Worm (Caenorhabditis elegans) whole organism, midembryonic: ENCODE measurements around the gene Y38H6A.1.
"Not testable (repeated sequence)": the region's sequence is repeated elsewhere in the genome, so short reads cannot be mapped to it uniquely, and the experiment has no call there.

ENCODE experiments used
- T22C8.4 ChIP-seq: fragments of 200-800 bp; sonication (Bioruptor generic); IDR thresholded peaks from 2 replicates; pipeline ENCODE4 v1.3.6; 2022; ENCODE audit warnings: missing genetic modification characterization, missing compliant biosample characterization
- cog-1 ChIP-seq: sonication (generic microtip); optimal IDR thresholded peaks from 2 replicates; lab custom pipeline; 2016; ENCODE audit warnings: missing genetic modification characterization, missing compliant biosample characterization
- flt-1 ChIP-seq: fragments of 200-800 bp; sonication (Bioruptor generic); IDR thresholded peaks from 2 replicates; pipeline ENCODE4 v1.3.6; 2022; ENCODE audit warnings: missing genetic modification characterization, missing compliant biosample characterization
- klf-2 ChIP-seq: fragments of 200-800 bp; sonication (Bioruptor generic); conservative IDR thresholded peaks from 2 replicates; pipeline ENCODE4 v1.3.6; 2022; ENCODE audit warnings: missing genetic modification reagents, missing genetic modification characterization, missing compliant biosample characterization
- med-1 ChIP-seq: sonication (generic microtip); optimal IDR thresholded peaks from 2 replicates; lab custom pipeline; 2017; ENCODE audit warnings: missing genetic modification characterization, mild to moderate bottlenecking, missing compliant biosample characterization, antibody characterized with exemption, missing genetic modification reagents; ENCODE audit not compliant: insufficient read depth
- ref-1 ChIP-seq: fragments of 200-800 bp; sonication (Bioruptor generic); conservative IDR thresholded peaks from 2 replicates; pipeline ENCODE4 v1.3.6; 2022; ENCODE audit warnings: missing genetic modification reagents, missing genetic modification characterization, missing compliant biosample characterization
- tab-1 ChIP-seq: fragments of 200-800 bp; sonication (Bioruptor generic); IDR thresholded peaks from 2 replicates; pipeline ENCODE4 v1.3.6; 2022; ENCODE audit warnings: missing genetic modification characterization, missing compliant biosample characterization
- ztf-23 ChIP-seq: fragments of 200-800 bp; sonication (Bioruptor generic); IDR thresholded peaks from 2 replicates; pipeline ENCODE4 v1.3.6; 2022; ENCODE audit warnings: missing genetic modification reagents, missing genetic modification characterization, missing compliant biosample characterization
- ztf-29 ChIP-seq: fragments of 200-800 bp; sonication (Bioruptor generic); IDR thresholded peaks from 2 replicates; pipeline ENCODE4 v1.3.6; 2022; ENCODE audit warnings: missing genetic modification reagents, missing genetic modification characterization, missing compliant biosample characterization

Gene Y38H6A.1

ce11 chrV:20325417-20325816 is at the start of gene Y38H6A.1:
Y38H6A.1 (plus strand) TSS chrV:20325717.
- TF ChIP-seq tab-1 (GFP tag; lab: Robert Waterston, UW), result no peak
- TF ChIP-seq ztf-29 (GFP tag; lab: Robert Waterston, UW), result no peak
- TF ChIP-seq cog-1 (tag; lab: Kevin White, UChicago), result no peak
- no peak for TF ChIP-seq med-1 (GFP tag; lab: Kevin White, UChicago)
- no peak for TF ChIP-seq ztf-23 (GFP tag; lab: Robert Waterston, UW)
- no peak for TF ChIP-seq flt-1 (GFP tag; lab: Robert Waterston, UW)
- TF ChIP-seq T22C8.4, result no peak
- no peak for TF ChIP-seq klf-2 (GFP tag; lab: Robert Waterston, UW)
- no peak for TF ChIP-seq ref-1 (GFP tag; lab: Robert Waterston, UW)

- TF ChIP-seq cog-1 (tag; lab: Kevin White, UChicago) (no peak), T22C8.4 (no peak)
These were observed 48.6 kb upstream of the Y38H6A.1 start for ce11 chrV:20276923-20277322.

ce11 chrV:20279309-20279708 is 46.2 kb upstream of the Y38H6A.1 start:
- no peak for TF ChIP-seq T22C8.4
- TF ChIP-seq klf-2 (GFP tag; lab: Robert Waterston, UW), result no peak

- TF ChIP-seq cog-1 (tag; lab: Kevin White, UChicago), result no peak
- TF ChIP-seq med-1 (GFP tag; lab: Kevin White, UChicago), result no peak
- no peak for TF ChIP-seq ref-1 (GFP tag; lab: Robert Waterston, UW)
- TF ChIP-seq ztf-29 (GFP tag; lab: Robert Waterston, UW), result no peak
- TF ChIP-seq ztf-23 (GFP tag; lab: Robert Waterston, UW), result no peak
- TF ChIP-seq tab-1 (GFP tag; lab: Robert Waterston, UW), result no peak
- TF ChIP-seq klf-2 (GFP tag; lab: Robert Waterston, UW), result no peak
- TF ChIP-seq T22C8.4, result no peak
- no peak for TF ChIP-seq flt-1 (GFP tag; lab: Robert Waterston, UW)
These were observed 45.7 kb upstream of the Y38H6A.1 start, which contains the start of gene pqn-94 for ce11 chrV:20279811-20280317. pqn-94 (minus strand) TSS chrV:20279861.

- TF ChIP-seq klf-2 (GFP tag; lab: Robert Waterston, UW) (no peak), flt-1 (GFP tag; lab: Robert Waterston, UW) (no peak), tab-1 (GFP tag; lab: Robert Waterston, UW) (no peak), cog-1 (tag; lab: Kevin White, UChicago) (no peak), ztf-29 (GFP tag; lab: Robert Waterston, UW) (no peak), med-1 (GFP tag; lab: Kevin White, UChicago) (no peak), T22C8.4 (no peak), ztf-23 (GFP tag; lab: Robert Waterston, UW) (no peak), ref-1 (GFP tag; lab: Robert Waterston, UW) (no peak)
These were observed 42.7 kb upstream of the Y38H6A.1 start for ce11 chrV:20282827-20283226.

ce11 chrV:20289317-20289716 is 36.2 kb upstream of the Y38H6A.1 start, which contains the start of gene mlt-4:
mlt-4 (minus strand) TSS chrV:20289417.
- TF ChIP-seq cog-1 (tag; lab: Kevin White, UChicago) (no peak), ref-1 (GFP tag; lab: Robert Waterston, UW) (no peak), ztf-29 (GFP tag; lab: Robert Waterston, UW) (no peak), tab-1 (GFP tag; lab: Robert Waterston, UW) (no peak), ztf-23 (GFP tag; lab: Robert Waterston, UW) (no peak), T22C8.4 (no peak), klf-2 (GFP tag; lab: Robert Waterston, UW) (no peak)

ce11 chrV:20294388-20294787 is 31.1 kb upstream of the Y38H6A.1 start, which contains the start of gene clec-261:
clec-261 (minus strand) TSS chrV:20294488.
- TF ChIP-seq klf-2 (GFP tag; lab: Robert Waterston, UW) (no peak), tab-1 (GFP tag; lab: Robert Waterston, UW) (no peak), cog-1 (tag; lab: Kevin White, UChicago) (no peak), med-1 (GFP tag; lab: Kevin White, UChicago) (no peak), flt-1 (GFP tag; lab: Robert Waterston, UW) (no peak), T22C8.4 (no peak)

- TF ChIP-seq flt-1 (GFP tag; lab: Robert Waterston, UW) (no peak), ztf-29 (GFP tag; lab: Robert Waterston, UW) (no peak), T22C8.4 (no peak), cog-1 (tag; lab: Kevin White, UChicago) (no peak), ref-1 (GFP tag; lab: Robert Waterston, UW) (no peak), klf-2 (GFP tag; lab: Robert Waterston, UW) (no peak), tab-1 (GFP tag; lab: Robert Waterston, UW) (no peak), med-1 (GFP tag; lab: Kevin White, UChicago) (no peak)
These were observed 27.9 kb upstream of the Y38H6A.1 start, which contains the start of gene ZC15.5 for ce11 chrV:20297650-20298049. ZC15.5 (plus strand) TSS chrV:20297950.

- not testable (repeated sequence) for TF ChIP-seq klf-2, ztf-23, ref-1 (GFP tag; lab: Robert Waterston, UW)
These were observed 22.2 kb upstream of the Y38H6A.1 start, which contains the start of gene ZC15.3 for ce11 chrV:20303288-20303687. ZC15.3 (plus strand) TSS chrV:20303588.

- TF ChIP-seq flt-1 (GFP tag; lab: Robert Waterston, UW) (no peak), ztf-23 (GFP tag; lab: Robert Waterston, UW) (no peak), cog-1 (tag; lab: Kevin White, UChicago) (no peak), ztf-29 (GFP tag; lab: Robert Waterston, UW) (no peak), T22C8.4 (no peak), ref-1 (GFP tag; lab: Robert Waterston, UW) (no peak), med-1 (GFP tag; lab: Kevin White, UChicago) (no peak), klf-2 (GFP tag; lab: Robert Waterston, UW) (no peak), tab-1 (GFP tag; lab: Robert Waterston, UW) (no peak)
These were observed 19.7 kb upstream of the Y38H6A.1 start, which contains the start of gene ZC15.1 for ce11 chrV:20305803-20306202. ZC15.1 (plus strand) TSS chrV:20306103.
